Worm (Caenorhabditis elegans): ENCODE results near the gene Y105C5B.1.

Gene Y105C5B.1

ce11 chrIV:15894819-15895218, 24.4 kb downstream of the Y105C5B.1 start:
- TF ChIP-seq unc-30 (tag; optimal IDR thresholded peaks at IDR 0.05) (no peak), zag-1 (tag; optimal IDR thresholded peaks at IDR 0.05) (no peak), C04F5.9 (tag; optimal IDR thresholded peaks at IDR 0.05) (no peak), nhr-20 (tag; optimal IDR thresholded peaks at IDR 0.05) (no peak), sox-4 (tag; optimal IDR thresholded peaks at IDR 0.05) (no peak), mab-9 (GFP tag; IDR thresholded peaks at IDR 0.05) (no peak), swsn-7 (tag; optimal IDR thresholded peaks at IDR 0.05) (no peak), aly-2 (tag; optimal IDR thresholded peaks at IDR 0.05) (no peak), nhr-12 (tag; optimal IDR thresholded peaks at IDR 0.05) (no peak), lin-35 (GFP tag; optimal IDR thresholded peaks at IDR 0.05) (no peak), snu-23 (GFP tag; optimal IDR thresholded peaks at IDR 0.05) (no peak), nhr-85 (tag) (no peak), pag-3 (tag; optimal IDR thresholded peaks at IDR 0.05; ENCODE audit: borderline replicate concordance, insufficient read depth) (no peak), ztf-11 (tag; optimal IDR thresholded peaks at IDR 0.05) (no peak), C16A3.4 (tag; optimal IDR thresholded peaks at IDR 0.05) (no peak), aha-1 (tag; optimal IDR thresholded peaks at IDR 0.05) (no peak)

- TF ChIP-seq mab-9 (GFP tag; IDR thresholded peaks at IDR 0.05) (peak; percentile 59; the same call in 1 of the 2 replicates), unc-98 (GFP tag; IDR thresholded peaks at IDR 0.05) (peak; percentile 64)
These were observed 25.4 kb downstream of the Y105C5B.1 start for ce11 chrIV:15895861-15896260.

ce11 chrIV:15900158-15900557, 29.7 kb downstream of the Y105C5B.1 start:
- TF ChIP-seq efl-1 (optimal IDR thresholded peaks at IDR 0.05) = no peak
- peak in 1 of 2 experiments; percentile 52 for TF ChIP-seq efl-1 (GFP tag; optimal IDR thresholded peaks at IDR 0.05 in 1 of 2)
- no peak for TF ChIP-seq sup-37 (GFP tag; optimal IDR thresholded peaks at IDR 0.05)

ce11 chrIV:15901123-15901522, 30.7 kb downstream of the Y105C5B.1 start, which contains the start of gene Y105C5B.5:
Gene Y105C5B.5 (minus strand): TSS chrIV:15901225.
- TF ChIP-seq tbx-2 (tag; optimal IDR thresholded peaks at IDR 0.05) = peak; percentile 46
- no peak for TF ChIP-seq ama-1 (optimal IDR thresholded peaks at IDR 0.05)
- peak; percentile 85 for TF ChIP-seq grh-1 (GFP tag; IDR thresholded peaks at IDR 0.05)
- TF ChIP-seq unc-98 (GFP tag; IDR thresholded peaks at IDR 0.05) = no peak
- TF ChIP-seq nhr-71 (tag; optimal IDR thresholded peaks at IDR 0.05) = peak; percentile 69
- peak; percentile 70 for TF ChIP-seq snu-23 (GFP tag; optimal IDR thresholded peaks at IDR 0.05)
- peak in 1 of 2 experiments; percentile 2 for TF ChIP-seq efl-1 (optimal IDR thresholded peaks at IDR 0.05)
- no peak for TF ChIP-seq efl-1 (GFP tag; optimal IDR thresholded peaks at IDR 0.05 in 1 of 2)
- no peak for TF ChIP-seq Y116A8C.19 (tag; optimal IDR thresholded peaks at IDR 0.05; ENCODE audit: borderline replicate concordance)
- peak; percentile 6 to 46 for TF ChIP-seq lsy-2 (tag; optimal IDR thresholded peaks at IDR 0.05)
- TF ChIP-seq elt-3 (tag; optimal IDR thresholded peaks at IDR 0.05) = peak in 2 of 6 experiments; percentile 29 to 64
- peak; percentile 91 for TF ChIP-seq nhr-20 (tag; optimal IDR thresholded peaks at IDR 0.05)
- TF ChIP-seq ceh-82 (tag; optimal IDR thresholded peaks at IDR 0.05) = no peak
- TF ChIP-seq mdl-1 (tag; optimal IDR thresholded peaks at IDR 0.05) = no peak
- no peak for TF ChIP-seq nhr-11 (tag; optimal IDR thresholded peaks at IDR 0.05)
- TF ChIP-seq zip-4 (GFP tag; optimal IDR thresholded peaks at IDR 0.05) = no peak
- peak; percentile 87 for TF ChIP-seq nhr-85 (tag)
- TF ChIP-seq lin-14 (GFP tag; optimal IDR thresholded peaks at IDR 0.05) = no peak
- no peak for TF ChIP-seq nhr-12 (tag; optimal IDR thresholded peaks at IDR 0.05)
- peak in 1 of 2 experiments; percentile 59 for TF ChIP-seq lin-35 (GFP tag; optimal IDR thresholded peaks at IDR 0.05)
- 0 out of 2 replicates have a peak, but pooled peaks have one; percentile 27 for TF ChIP-seq nhr-19 (GFP tag; conservative IDR thresholded peaks at IDR 0.05)
- no peak for TF ChIP-seq sup-37 (GFP tag; optimal IDR thresholded peaks at IDR 0.05)
- TF ChIP-seq swsn-7 (tag; optimal IDR thresholded peaks at IDR 0.05) = no peak
- TF ChIP-seq nhr-90 (tag; optimal IDR thresholded peaks at IDR 0.05; ENCODE audit: poor library complexity) = peak; percentile 44
- peak; percentile 32 for TF ChIP-seq lir-3 (tag; optimal IDR thresholded peaks at IDR 0.05; ENCODE audit: poor library complexity)
- TF ChIP-seq dpl-1 (GFP tag; optimal IDR thresholded peaks at IDR 0.05) = peak in 1 of 3 experiments; percentile 7
- TF ChIP-seq lin-39 (tag; optimal IDR thresholded peaks at IDR 0.05) = no peak
- no peak for TF ChIP-seq rnt-1 (tag; optimal IDR thresholded peaks at IDR 0.05)
- no peak for TF ChIP-seq dsc-1 (tag; optimal IDR thresholded peaks at IDR 0.05)
- TF ChIP-seq sox-4 (tag; optimal IDR thresholded peaks at IDR 0.05) = no peak
- no peak for TF ChIP-seq ces-1 (GFP tag; optimal IDR thresholded peaks at IDR 0.05)
- TF ChIP-seq aha-1 (tag; optimal IDR thresholded peaks at IDR 0.05) = no peak
- TF ChIP-seq hlh-17 (GFP tag; optimal IDR thresholded peaks at IDR 0.05; ENCODE audit: borderline replicate concordance) = no peak
- no peak for TF ChIP-seq unc-130 (tag; optimal IDR thresholded peaks at IDR 0.05)
- no peak for TF ChIP-seq isw-1 (GFP tag; IDR thresholded peaks at IDR 0.05)
- TF ChIP-seq alr-1 (tag; optimal IDR thresholded peaks at IDR 0.05; ENCODE audit: borderline replicate concordance) = no peak
- no peak for TF ChIP-seq irx-1 (tag; optimal IDR thresholded peaks at IDR 0.05)
- no peak for TF ChIP-seq aly-2 (tag; optimal IDR thresholded peaks at IDR 0.05)
